Fruit fly (Drosophila melanogaster) whole organism, prepupa: ENCODE data around the gene gdl.

Experiments
- CG34406 ChIP-seq: fragments of 200-800 bp; sonication (Bioruptor generic); optimal IDR thresholded peaks from 3 replicates; lab custom pipeline; 2016; ENCODE audit warnings: missing biosample characterization, missing genetic modification characterization
- CG4318 ChIP-seq: fragments of 200-800 bp; sonication (Bioruptor generic); optimal IDR thresholded peaks from 3 replicates; lab custom pipeline; 2017; ENCODE audit warnings: missing biosample characterization, mild to moderate bottlenecking, missing genetic modification characterization
- CG8632 ChIP-seq: fragments of 200-800 bp; sonication (Bioruptor generic); optimal IDR thresholded peaks from 3 replicates; lab custom pipeline; 2016; ENCODE audit warnings: missing biosample characterization, missing genetic modification characterization
- Hr38 ChIP-seq: sonication (Bioruptor generic); optimal IDR thresholded peaks from 2 replicates; lab custom pipeline; 2016; ENCODE audit warnings: missing biosample characterization, missing genetic modification characterization

DNA sequence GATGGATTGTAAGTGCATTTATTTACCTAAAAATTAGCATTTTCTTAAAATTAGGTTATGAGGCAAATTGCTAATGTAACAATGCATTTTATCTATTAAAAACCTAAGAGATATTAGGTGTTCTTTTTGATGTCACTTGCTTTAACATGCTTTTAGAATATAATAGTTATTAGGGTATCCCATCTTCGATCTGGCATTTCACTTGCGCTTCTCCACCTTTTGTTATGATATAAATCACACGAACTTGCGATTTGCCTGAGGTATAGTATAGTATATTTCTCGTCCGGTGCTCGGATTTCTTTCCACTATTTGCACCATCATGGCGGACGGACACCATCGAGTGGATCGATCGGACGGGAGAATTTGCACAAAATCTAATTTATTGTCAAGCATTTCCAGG lies 20.8 kb downstream of the gdl start:
- TF ChIP-seq Hr38 (GFP tag; lab: Kevin White, UChicago), result no peak
- TF ChIP-seq CG34406, result no peak
- no peak for TF ChIP-seq CG8632 (GFP tag; lab: Kevin White, UChicago)
- TF ChIP-seq CG4318 (GFP tag; lab: Kevin White, UChicago), result no peak
